Worm (Caenorhabditis elegans): Measurements from ENCODE around the gene T02H6.4.

T02H6.4 gene

ce11 chrII:729931-730330 is 40.1 kb downstream of the T02H6.4 start:
- no peak for TF ChIP-seq ahr-1 (tag; optimal IDR thresholded peaks at IDR 0.05)
- no peak for TF ChIP-seq hlh-6 (tag; optimal IDR thresholded peaks at IDR 0.05)
- no peak for TF ChIP-seq ztf-16 (tag; optimal IDR thresholded peaks at IDR 0.05)
- no peak for TF ChIP-seq hlh-30 (tag; optimal IDR thresholded peaks at IDR 0.05; ENCODE audit: insufficient read depth)
- no peak for TF ChIP-seq ceh-22 (tag; optimal IDR thresholded peaks at IDR 0.05)
- no peak for TF ChIP-seq dve-1 (tag; optimal IDR thresholded peaks at IDR 0.05)
- no peak for TF ChIP-seq nhr-11 (tag; optimal IDR thresholded peaks at IDR 0.05)
- TF ChIP-seq ceh-18 (tag; optimal IDR thresholded peaks at IDR 0.05), result no peak
- no peak for TF ChIP-seq fkh-10 (GFP tag; optimal IDR thresholded peaks at IDR 0.05)
- no peak for TF ChIP-seq F13H6.1 (tag; optimal IDR thresholded peaks at IDR 0.05)
- no peak for TF ChIP-seq ref-2 (tag; optimal IDR thresholded peaks at IDR 0.05)
- TF ChIP-seq npax-4 (tag; optimal IDR thresholded peaks at IDR 0.05), result no peak
- TF ChIP-seq lim-6 (tag; optimal IDR thresholded peaks at IDR 0.05), result no peak
- no peak for TF ChIP-seq ceh-34 (tag; optimal IDR thresholded peaks at IDR 0.05)
- TF ChIP-seq hlh-15 (tag; optimal IDR thresholded peaks at IDR 0.05), result no peak
- TF ChIP-seq ceh-30 (tag; optimal IDR thresholded peaks at IDR 0.05), result no peak
- TF ChIP-seq gmeb-2 (tag; optimal IDR thresholded peaks at IDR 0.05), result no peak

- TF ChIP-seq unc-86 (tag; optimal IDR thresholded peaks at IDR 0.05), result no peak
- no peak for TF ChIP-seq pha-2 (tag; optimal IDR thresholded peaks at IDR 0.05)
- no peak for TF ChIP-seq nhr-11 (tag; optimal IDR thresholded peaks at IDR 0.05)
- no peak for TF ChIP-seq ceh-30 (tag; optimal IDR thresholded peaks at IDR 0.05)
Measured at ce11 chrII:732393-732792, 42.5 kb downstream of the T02H6.4 start.
